Fruit fly (Drosophila melanogaster): ENCODE measurements around the gene Polr1E.

The Polr1E gene

DNA sequence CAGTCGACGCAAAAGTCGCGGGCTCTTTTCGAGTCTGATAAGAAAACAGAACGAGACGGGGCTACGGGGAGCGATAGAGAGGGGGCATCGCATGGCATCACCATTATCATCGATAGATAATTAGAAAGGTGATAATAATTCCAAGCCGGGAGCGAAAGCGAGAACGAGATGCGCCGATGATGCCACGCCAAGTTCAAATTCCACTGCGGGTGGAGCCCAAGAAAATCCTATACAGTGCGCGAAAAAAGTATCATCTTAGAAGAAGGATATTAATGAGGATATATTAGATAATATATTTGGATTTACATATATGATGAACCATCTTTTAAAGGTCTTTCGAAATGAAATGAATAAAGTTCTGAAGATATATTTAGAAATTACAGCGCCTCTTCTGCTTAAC lies 11.2 kb upstream of the Polr1E start (continued):
- TF ChIP-seq CG8388 (GFP tag; optimal IDR thresholded peaks at IDR 0.05) (no peak), disco-r (GFP tag; optimal IDR thresholded peaks at IDR 0.05) (no peak)

DNA sequence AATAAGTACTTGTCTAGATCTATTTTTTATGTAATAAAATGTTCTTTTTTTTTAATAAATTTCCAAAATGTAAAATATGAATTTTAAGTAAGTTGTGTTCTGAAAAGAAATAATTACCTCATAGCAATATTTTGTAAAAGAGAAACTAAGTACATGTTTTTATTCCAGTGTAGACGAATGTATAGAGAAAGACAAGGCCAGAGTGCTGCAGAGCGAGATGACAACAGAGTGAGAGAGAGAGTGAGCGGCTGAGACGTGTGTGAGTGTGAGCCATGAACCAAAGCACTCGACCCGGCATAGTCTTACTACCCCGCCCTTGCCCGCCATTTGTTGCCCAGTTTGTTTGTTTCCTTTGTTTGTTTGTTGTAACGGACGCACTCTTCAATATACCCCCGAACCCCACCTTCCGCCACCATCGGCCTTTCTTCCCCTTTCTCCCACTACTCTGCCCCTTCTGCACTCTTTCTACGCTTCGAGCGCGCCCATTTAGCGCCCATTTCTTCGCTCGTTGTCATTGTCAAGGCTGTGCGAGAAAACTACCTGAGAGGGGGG lies 9.9 kb upstream of the Polr1E start:
- TF ChIP-seq BEAF-32 (GFP tag; optimal IDR thresholded peaks at IDR 0.05) (no peak), sd (tag; optimal IDR thresholded peaks at IDR 0.05) (peak; percentile 25), croc (GFP tag; conservative IDR thresholded peaks at IDR 0.05) (no peak; the same call in 1 of the 3 replicates), Spps (tag; optimal IDR thresholded peaks at IDR 0.05) (no peak), CG11696 (GFP tag; IDR thresholded peaks at IDR 0.05) (no peak), CG4360 (GFP tag; IDR thresholded peaks at IDR 0.05) (peak; percentile 82), CG8944 (GFP tag; optimal IDR thresholded peaks at IDR 0.05) (no peak), Kr (GFP tag; optimal IDR thresholded peaks at IDR 0.05) (peak; percentile 52), CG32767 (GFP tag; IDR thresholded peaks at IDR 0.05) (no peak), Hsf (GFP tag; optimal IDR thresholded peaks at IDR 0.05) (no peak), zen (tag; optimal IDR thresholded peaks at IDR 0.05) (no peak), CG2875 (GFP tag; optimal IDR thresholded peaks at IDR 0.05) (peak; percentile 79), gem (tag; optimal IDR thresholded peaks at IDR 0.05) (peak; percentile 83), CG17612 (GFP tag; IDR thresholded peaks at IDR 0.05) (no peak), CG2129 (GFP tag; IDR thresholded peaks at IDR 0.05; ENCODE audit: partially characterized antibody) (no peak), tup (GFP tag; optimal IDR thresholded peaks at IDR 0.05) (peak; percentile 18), Dad (GFP tag; optimal IDR thresholded peaks at IDR 0.05) (no peak), CG11456 (GFP tag; IDR thresholded peaks at IDR 0.05) (no peak), Antp (GFP tag; optimal IDR thresholded peaks at IDR 0.05) (peak; percentile 24), Meics (GFP tag; optimal IDR thresholded peaks at IDR 0.05) (peak; percentile 78), eyg (GFP tag; optimal IDR thresholded peaks at IDR 0.05) (peak; percentile 26), ash1 (GFP tag; optimal IDR thresholded peaks at IDR 0.05) (no peak), CG2889 (GFP tag; IDR thresholded peaks at IDR 0.05) (no peak), CkIIα-i1 (GFP tag; IDR thresholded peaks at IDR 0.05) (no peak), ci (GFP tag; IDR thresholded peaks at IDR 0.05) (peak; percentile 86), corto (GFP tag; optimal IDR thresholded peaks at IDR 0.05) (no peak), CG10462 (GFP tag; optimal IDR thresholded peaks at IDR 0.05) (no peak), CG10431 (GFP tag; optimal IDR thresholded peaks at IDR 0.05) (peak; percentile 37), chif (GFP tag; optimal IDR thresholded peaks at IDR 0.05) (peak in 1 of 2 experiments; percentile 2), CG11695 (GFP tag; IDR thresholded peaks at IDR 0.05) (peak; percentile 44; the same call in 1 of the 3 replicates), Awh (GFP tag; IDR thresholded peaks at IDR 0.05) (no peak), Adf1 (GFP tag; IDR thresholded peaks at IDR 0.05) (peak; percentile 60; the same call in 1 of the 2 replicates), CG6254 (GFP tag; optimal IDR thresholded peaks at IDR 0.05) (peak; percentile 54), CG13123 (GFP tag; optimal IDR thresholded peaks at IDR 0.05) (no peak), CG1024 (GFP tag; IDR thresholded peaks at IDR 0.05) (no peak), CG8478 (optimal IDR thresholded peaks at IDR 0.05) (no peak), CG12071 (GFP tag; optimal IDR thresholded peaks at IDR 0.05) (peak; percentile 79), CG4730 (GFP tag; IDR thresholded peaks at IDR 0.05) (no peak), CG10147 (GFP tag; optimal IDR thresholded peaks at IDR 0.05) (peak; percentile 24), CG10543 (GFP tag; optimal IDR thresholded peaks at IDR 0.05) (peak; percentile 43), toy (GFP tag; IDR thresholded peaks at IDR 0.05) (no peak), CG31224 (GFP tag; IDR thresholded peaks at IDR 0.05) (no peak), crp (GFP tag; optimal IDR thresholded peaks at IDR 0.05) (no peak), ems (GFP tag; optimal IDR thresholded peaks at IDR 0.05) (no peak), CG1647 (GFP tag; optimal IDR thresholded peaks at IDR 0.05) (peak; percentile 25), CG3847 (GFP tag; IDR thresholded peaks at IDR 0.05) (no peak), shn (GFP tag; optimal IDR thresholded peaks at IDR 0.05) (peak; percentile 2), Med (GFP tag) (peak; percentile 91)
